Worm (Caenorhabditis elegans): ENCODE measurements around the gene far-1.

DNA sequence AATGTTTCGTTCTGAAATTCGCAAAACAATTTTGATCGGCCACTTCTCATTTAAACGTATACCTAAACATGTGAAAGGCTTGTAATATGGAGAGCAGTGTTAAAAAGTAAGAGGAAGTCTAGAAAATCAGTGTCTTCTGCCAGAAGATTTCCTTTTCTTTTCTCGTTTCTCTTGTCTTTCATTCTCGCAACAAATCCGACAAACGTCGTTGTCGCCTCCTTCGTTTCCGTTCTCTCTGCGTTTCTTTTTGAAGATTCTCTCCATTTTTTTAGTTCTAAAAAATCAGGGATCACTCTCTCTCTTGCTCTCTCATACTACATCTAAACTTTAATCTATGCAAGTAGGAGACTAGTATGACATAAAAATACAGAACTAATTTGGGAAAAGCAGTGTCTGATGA lies 33.7 kb downstream of the far-1 start:
- no peak for TF ChIP-seq ets-4 (GFP tag; optimal IDR thresholded peaks at IDR 0.05)
- TF ChIP-seq pha-4 (tag; optimal IDR thresholded peaks at IDR 0.05) = no peak
- TF ChIP-seq ZK185.1 (tag; optimal IDR thresholded peaks at IDR 0.05; ENCODE audit: poor library complexity, severe bottlenecking) = no peak
- no peak for TF ChIP-seq F57A8.1 (GFP tag; optimal IDR thresholded peaks at IDR 0.05)
- TF ChIP-seq ztf-22 (GFP tag; optimal IDR thresholded peaks at IDR 0.05) = no peak
